Worm (Caenorhabditis elegans): Measurements from ENCODE around the gene gcc-2.

DNA sequence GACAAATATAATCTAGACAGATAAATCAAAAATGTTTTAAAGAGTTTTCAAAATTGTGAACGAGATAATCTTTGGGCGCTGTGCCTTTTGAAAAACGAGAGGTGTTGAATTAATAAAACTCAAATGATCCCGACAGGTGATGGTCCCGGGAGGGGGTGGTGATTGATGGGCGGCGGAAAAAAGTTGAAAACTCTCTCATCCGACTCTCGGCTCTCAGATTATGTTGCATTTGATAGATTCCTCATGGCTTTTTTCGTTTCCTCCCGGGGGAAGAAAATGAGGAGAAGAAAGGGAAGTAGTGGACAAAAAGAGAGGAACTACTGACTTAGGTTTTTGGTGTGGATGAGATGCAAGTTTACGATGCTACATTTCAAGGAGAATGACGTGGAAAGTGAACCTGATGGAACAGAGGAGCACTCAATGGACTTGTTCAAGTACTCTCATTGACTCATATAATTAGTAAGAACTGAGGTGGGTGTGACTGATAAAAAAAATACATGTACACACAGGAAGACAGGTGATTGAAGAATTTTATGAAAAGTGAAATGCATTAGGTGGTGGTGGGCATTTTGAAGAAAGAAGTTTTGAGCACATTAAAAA lies 30.5 kb downstream of the gcc-2 start:
- TF ChIP-seq snpc-4 (tag; optimal IDR thresholded peaks at IDR 0.05) (no peak), ZK546.5 (tag; optimal IDR thresholded peaks at IDR 0.05) (no peak), lsy-2 (tag; optimal IDR thresholded peaks at IDR 0.05) (no peak), ceh-82 (tag; optimal IDR thresholded peaks at IDR 0.05) (no peak), madf-5 (GFP tag; IDR thresholded peaks at IDR 0.05) (no peak), pha-4 (GFP tag; IDR thresholded peaks at IDR 0.05) (no peak), pha-4 (tag; optimal IDR thresholded peaks at IDR 0.05) (no peak), ces-1 (GFP tag; optimal IDR thresholded peaks at IDR 0.05) (no peak), nhr-77 (tag; optimal IDR thresholded peaks at IDR 0.05) (no peak), fkh-10 (GFP tag; optimal IDR thresholded peaks at IDR 0.05) (no peak), zag-1 (tag; optimal IDR thresholded peaks at IDR 0.05) (no peak), egl-27 (tag; optimal IDR thresholded peaks at IDR 0.05) (no peak), daf-8 (GFP tag; IDR thresholded peaks at IDR 0.05) (no peak), nhr-11 (tag; optimal IDR thresholded peaks at IDR 0.05) (peak; percentile 16), ceh-44 (GFP tag; IDR thresholded peaks at IDR 0.05) (no peak)
